Worm (Caenorhabditis elegans) whole organism, L2 larva: ENCODE measurements around the gene T02G5.15.

Experiments used
- C34F6.9 ChIP-seq: fragments of 150-350 bp; optimal IDR thresholded peaks from 2 replicates; lab custom pipeline; 2014; ENCODE audit warnings: missing biosample characterization, missing genetic modification characterization
- R02D3.7 ChIP-seq: fragments of 150-350 bp; optimal IDR thresholded peaks from 2 replicates; lab custom pipeline; 2014; ENCODE audit warnings: missing biosample characterization, missing genetic modification characterization
- Y55F3AM.14 ChIP-seq: fragments of 200-800 bp; sonication (Bioruptor generic); optimal IDR thresholded peaks from 2 replicates; lab custom pipeline; 2018; ENCODE audit warnings: mild to moderate bottlenecking, missing genetic modification characterization, missing compliant biosample characterization
- ZK546.5 ChIP-seq: sonication (generic microtip); optimal IDR thresholded peaks from 2 replicates; lab custom pipeline; 2017; ENCODE audit warnings: missing biosample characterization, missing genetic modification characterization
- alr-1 ChIP-seq: fragments of 150-350 bp; optimal IDR thresholded peaks from 2 replicates; lab custom pipeline; 2014; ENCODE audit warnings: missing biosample characterization, missing genetic modification characterization
- ama-1 ChIP-seq: fragments of 150-350 bp; optimal IDR thresholded peaks from 2 replicates; lab custom pipeline; 2018; ENCODE audit warnings: inconsistent platforms
- ceh-82 ChIP-seq: fragments of 150-350 bp; optimal IDR thresholded peaks from 2 replicates; lab custom pipeline; 2014; ENCODE audit warnings: missing biosample characterization, missing genetic modification characterization
- crh-2 ChIP-seq: sonication (generic microtip); optimal IDR thresholded peaks from 2 replicates; lab custom pipeline; 2017; ENCODE audit warnings: missing biosample characterization, missing genetic modification characterization
- dmd-4 ChIP-seq: sonication (generic microtip); optimal IDR thresholded peaks from 2 replicates; lab custom pipeline; 2017; ENCODE audit warnings: missing biosample characterization, missing genetic modification characterization
- egl-27 ChIP-seq: sonication (generic microtip); optimal IDR thresholded peaks from 3 replicates; lab custom pipeline; 2017; ENCODE audit warnings: missing biosample characterization, missing genetic modification reagents, missing genetic modification characterization
- elt-1 ChIP-seq: fragments of 150-350 bp; optimal IDR thresholded peaks from 2 replicates; lab custom pipeline; 2014; ENCODE audit warnings: missing biosample characterization, missing genetic modification characterization
- elt-3 ChIP-seq: sonication (generic microtip); optimal IDR thresholded peaks from 2 replicates; lab custom pipeline; 2017; ENCODE audit warnings: missing biosample characterization, missing genetic modification characterization
- gmeb-1 ChIP-seq: fragments of 150-350 bp; optimal IDR thresholded peaks from 2 replicates; lab custom pipeline; 2014; ENCODE audit warnings: missing biosample characterization, missing genetic modification characterization
- lin-11 ChIP-seq: fragments of 150-350 bp; sonication (generic microtip); optimal IDR thresholded peaks from 2 replicates; lab custom pipeline; 2014; ENCODE audit warnings: missing biosample characterization, missing genetic modification characterization, inconsistent platforms, mixed read lengths
- lin-13 ChIP-seq: fragments of 150-350 bp; optimal IDR thresholded peaks from 2 replicates; lab custom pipeline; 2014; ENCODE audit warnings: missing biosample characterization, missing genetic modification reagents, missing genetic modification characterization
- lin-39 ChIP-seq: fragments of 150-350 bp; optimal IDR thresholded peaks from 2 replicates; lab custom pipeline; 2014; ENCODE audit warnings: missing biosample characterization, missing genetic modification reagents, missing genetic modification characterization
- lsy-2 ChIP-seq, 2 experiments: fragments of 150-350 bp in 1 of 2; sonication (generic microtip) in 1 of 2; optimal IDR thresholded peaks; 2 replicates each; lab custom pipeline; 2014 to 2017; ENCODE audit warnings: missing biosample characterization in 2 of 2, missing genetic modification characterization in 2 of 2
- mbf-1 ChIP-seq: sonication (generic microtip); optimal IDR thresholded peaks from 2 replicates; lab custom pipeline; 2017; ENCODE audit warnings: missing biosample characterization, missing genetic modification characterization
- mdl-1 ChIP-seq, 2 experiments: fragments of 150-350 bp in 1 of 2; sonication (generic microtip) in 1 of 2; optimal IDR thresholded peaks; 2 replicates each; lab custom pipeline; 2017; ENCODE audit warnings: missing biosample characterization in 2 of 2, missing genetic modification characterization in 2 of 2
- nhr-11 ChIP-seq: fragments of 150-350 bp; optimal IDR thresholded peaks from 2 replicates; lab custom pipeline; 2014; ENCODE audit warnings: missing biosample characterization, missing genetic modification characterization
- nhr-129 ChIP-seq: fragments of 150-350 bp; optimal IDR thresholded peaks from 2 replicates; lab custom pipeline; 2014; ENCODE audit warnings: missing biosample characterization, missing genetic modification characterization
- nhr-23 ChIP-seq: fragments of 150-350 bp; optimal IDR thresholded peaks from 2 replicates; lab custom pipeline; 2014; ENCODE audit warnings: missing biosample characterization, missing genetic modification reagents, missing genetic modification characterization
- nhr-237 ChIP-seq: fragments of 150-350 bp; optimal IDR thresholded peaks from 2 replicates; lab custom pipeline; 2014; ENCODE audit warnings: missing biosample characterization, missing genetic modification characterization
- nhr-25 ChIP-seq: fragments of 150-350 bp; sonication (generic microtip); optimal IDR thresholded peaks from 3 replicates; lab custom pipeline; 2014; ENCODE audit warnings: missing biosample characterization, missing genetic modification characterization
- nhr-6 ChIP-seq: fragments of 150-350 bp; optimal IDR thresholded peaks from 2 replicates; lab custom pipeline; 2014; ENCODE audit warnings: missing biosample characterization, missing genetic modification characterization
- nhr-77 ChIP-seq: fragments of 150-350 bp; optimal IDR thresholded peaks from 2 replicates; lab custom pipeline; 2014; ENCODE audit warnings: missing biosample characterization, missing genetic modification characterization
- sem-4 ChIP-seq: fragments of 150-350 bp; optimal IDR thresholded peaks from 2 replicates; lab custom pipeline; 2014; ENCODE audit warnings: missing biosample characterization, missing genetic modification reagents, missing genetic modification characterization
- sma-3 ChIP-seq: sonication (generic microtip); optimal IDR thresholded peaks from 2 replicates; lab custom pipeline; 2016; ENCODE audit warnings: missing genetic modification reagents, missing genetic modification characterization, missing compliant biosample characterization
- sma-9 ChIP-seq, 2 experiments: fragments of 150-350 bp in 1 of 2; sonication (generic microtip) in 1 of 2; optimal IDR thresholded peaks; 2 replicates each; lab custom pipeline; 2014 to 2016; ENCODE audit warnings: missing genetic modification characterization in 2 of 2, mild to moderate bottlenecking in 1 of 2, missing biosample characterization in 1 of 2, missing compliant biosample characterization in 1 of 2, missing genetic modification reagents in 1 of 2, moderate library complexity in 1 of 2
- snpc-4 ChIP-seq: fragments of 150-350 bp; optimal IDR thresholded peaks from 2 replicates; lab custom pipeline; 2014; ENCODE audit warnings: missing biosample characterization, missing genetic modification characterization
- unc-39 ChIP-seq: fragments of 150-350 bp; optimal IDR thresholded peaks from 2 replicates; lab custom pipeline; 2014; ENCODE audit warnings: missing biosample characterization, missing genetic modification characterization
- unc-55 ChIP-seq: fragments of 150-350 bp; sonication (generic microtip); optimal IDR thresholded peaks from 3 replicates; lab custom pipeline; 2014; ENCODE audit warnings: missing biosample characterization, missing genetic modification reagents, missing genetic modification characterization
- unc-62 ChIP-seq: fragments of 150-350 bp; optimal IDR thresholded peaks from 2 replicates; lab custom pipeline; 2014; ENCODE audit warnings: missing biosample characterization, missing genetic modification reagents, missing genetic modification characterization
- zag-1 ChIP-seq: fragments of 150-350 bp; optimal IDR thresholded peaks from 2 replicates; lab custom pipeline; 2014; ENCODE audit warnings: missing biosample characterization, missing genetic modification characterization
- ztf-11 ChIP-seq: sonication (generic microtip); optimal IDR thresholded peaks from 2 replicates; lab custom pipeline; 2017; ENCODE audit warnings: missing biosample characterization, missing genetic modification characterization
- ztf-4 ChIP-seq: fragments of 150-350 bp; optimal IDR thresholded peaks from 2 replicates; lab custom pipeline; 2014; ENCODE audit warnings: missing biosample characterization, missing genetic modification characterization

Gene T02G5.15

ce11 chrII:7111012-7111656 lies 27.0 kb downstream of the T02G5.15 start:
- TF ChIP-seq lsy-2 (tag; optimal IDR thresholded peaks at IDR 0.05; lab: Kevin White, UChicago) (peak in 1 of 2 experiments; percentile 35), elt-1 (tag; lab: Kevin White, UChicago) (no peak), sem-4 (tag; lab: Kevin White, UChicago) (peak; percentile 16), C34F6.9 (peak; percentile 58), dmd-4 (tag; lab: Kevin White, UChicago) (no peak), lin-39 (tag; lab: Kevin White, UChicago) (no peak), Y55F3AM.14 (GFP tag; lab: Kevin White, UChicago) (no peak), unc-39 (tag; lab: Kevin White, UChicago) (no peak), ztf-11 (tag; lab: Kevin White, UChicago) (no peak), elt-3 (tag; lab: Kevin White, UChicago) (no peak), unc-55 (GFP tag; lab: Kevin White, UChicago) (peak; percentile 45), nhr-11 (tag; lab: Kevin White, UChicago) (no peak), nhr-77 (no peak), crh-2 (tag; lab: Kevin White, UChicago) (no peak), zag-1 (tag; lab: Kevin White, UChicago) (peak; percentile 21), ZK546.5 (no peak), mbf-1 (no peak), nhr-129 (tag; lab: Kevin White, UChicago) (peak; percentile 28), alr-1 (tag; lab: Kevin White, UChicago) (no peak), lin-13 (GFP tag; lab: Kevin White, UChicago) (no peak), sma-3 (GFP tag; lab: Kevin White, UChicago) (no peak), mdl-1 (tag; optimal IDR thresholded peaks at IDR 0.05; lab: Kevin White, UChicago) (no peak), nhr-23 (tag; lab: Kevin White, UChicago) (no peak)

ce11 chrII:7111657-7112049 lies 27.5 kb downstream of the T02G5.15 start, which contains the start of gene F10E7.5:
Gene F10E7.5 (plus strand): TSS chrII:7111978.
- peak; percentile 94 to 99 for TF ChIP-seq lsy-2 (tag; optimal IDR thresholded peaks at IDR 0.05; lab: Kevin White, UChicago)
- peak; percentile 36 for TF ChIP-seq snpc-4 (tag; lab: Kevin White, UChicago)
- peak; percentile 60 for TF ChIP-seq nhr-129 (tag; lab: Kevin White, UChicago)
- TF ChIP-seq sma-9 (GFP tag; optimal IDR thresholded peaks at IDR 0.05; lab: Kevin White, UChicago): peak; percentile 26
- TF ChIP-seq sma-9 (tag; optimal IDR thresholded peaks at IDR 0.05; lab: Kevin White, UChicago): no peak
- peak; percentile 24 for TF ChIP-seq nhr-6 (tag; lab: Kevin White, UChicago)
- TF ChIP-seq ZK546.5: no peak
- TF ChIP-seq gmeb-1: no peak
- peak; percentile 62 for TF ChIP-seq crh-2 (tag; lab: Kevin White, UChicago)
- peak; percentile 66 for TF ChIP-seq C34F6.9
- TF ChIP-seq sem-4 (tag; lab: Kevin White, UChicago): peak; percentile 30
- no peak for TF ChIP-seq ztf-4

- TF ChIP-seq unc-62 (GFP tag; lab: Kevin White, UChicago): no peak
- no peak for TF ChIP-seq nhr-237 (tag; lab: Kevin White, UChicago)
- TF ChIP-seq gmeb-1: no peak
- no peak for TF ChIP-seq nhr-25 (tag; lab: Kevin White, UChicago)
- TF ChIP-seq zag-1 (tag; lab: Kevin White, UChicago): no peak
- no peak for TF ChIP-seq mdl-1 (tag; optimal IDR thresholded peaks at IDR 0.05; lab: Kevin White, UChicago)
Measured at ce11 chrII:7112780-7113179, 28.7 kb downstream of the T02G5.15 start, which contains the start of gene F10E7.6. Gene F10E7.6 (plus strand): TSS chrII:7113080.

- TF ChIP-seq lsy-2 (tag; optimal IDR thresholded peaks at IDR 0.05; lab: Kevin White, UChicago) (no peak), unc-55 (GFP tag; lab: Kevin White, UChicago) (no peak), nhr-6 (tag; lab: Kevin White, UChicago) (no peak), mdl-1 (tag; optimal IDR thresholded peaks at IDR 0.05; lab: Kevin White, UChicago) (no peak)
Measured at ce11 chrII:7115638-7116037, 31.5 kb downstream of the T02G5.15 start, which contains the start of gene cutl-5. Gene cutl-5 (minus strand): TSS chrII:7115906.

ce11 chrII:7116350-7116749 lies 32.2 kb downstream of the T02G5.15 start, which contains the start of gene spon-1:
Gene spon-1 (plus strand): TSS chrII:7116557.
- no peak for TF ChIP-seq nhr-23 (tag; lab: Kevin White, UChicago)
- no peak for TF ChIP-seq unc-62 (GFP tag; lab: Kevin White, UChicago)
- TF ChIP-seq nhr-129 (tag; lab: Kevin White, UChicago): no peak
- TF ChIP-seq ceh-82: no peak
- no peak for TF ChIP-seq lin-11 (tag; lab: Kevin White, UChicago)
- TF ChIP-seq snpc-4 (tag; lab: Kevin White, UChicago): no peak
- TF ChIP-seq zag-1 (tag; lab: Kevin White, UChicago): no peak
- no peak for TF ChIP-seq ZK546.5
- TF ChIP-seq egl-27: no peak
- TF ChIP-seq C34F6.9: no peak
- no peak for TF ChIP-seq unc-55 (GFP tag; lab: Kevin White, UChicago)
- no peak for TF ChIP-seq elt-3 (tag; lab: Kevin White, UChicago)
- no peak for TF ChIP-seq mdl-1 (tag; optimal IDR thresholded peaks at IDR 0.05; lab: Kevin White, UChicago)
- no peak for TF ChIP-seq elt-1 (tag; lab: Kevin White, UChicago)
- no peak for TF ChIP-seq crh-2 (tag; lab: Kevin White, UChicago)
- no peak for TF ChIP-seq nhr-77
- TF ChIP-seq ama-1: no peak
- no peak for TF ChIP-seq R02D3.7 (tag; lab: Kevin White, UChicago)
- TF ChIP-seq, all 48 proteins: peak for 0
